Fruit fly (Drosophila melanogaster) whole organism: Measurements from ENCODE around the gene Ptpmeg2.

Experiments used
- CG8478 ChIP-seq: fragments of >200 bp; optimal IDR thresholded peaks from 2 replicates; lab custom pipeline; 2018; ENCODE audit warnings: inconsistent platforms
- Dll ChIP-seq: fragments of >200 bp; optimal IDR thresholded peaks from 2 replicates; lab custom pipeline; 2017
- EcR ChIP-seq, 2 experiments: fragments of >200 bp; optimal IDR thresholded peaks; 2 replicates each; lab custom pipeline; 2017; ENCODE audit warnings: missing biosample characterization in 2 of 2, missing genetic modification characterization in 2 of 2, missing genetic modification reagents in 2 of 2
- pan ChIP-seq: fragments of >200 bp; optimal IDR thresholded peaks from 2 replicates; lab custom pipeline; 2017
- psq ChIP-seq: fragments of >200 bp; optimal IDR thresholded peaks from 2 replicates; lab custom pipeline; 2017
- usp ChIP-seq: fragments of >200 bp; optimal IDR thresholded peaks from 2 replicates; lab custom pipeline; 2017; ENCODE audit warnings: missing biosample characterization, missing genetic modification characterization, mixed read lengths

Ptpmeg2 gene

DNA sequence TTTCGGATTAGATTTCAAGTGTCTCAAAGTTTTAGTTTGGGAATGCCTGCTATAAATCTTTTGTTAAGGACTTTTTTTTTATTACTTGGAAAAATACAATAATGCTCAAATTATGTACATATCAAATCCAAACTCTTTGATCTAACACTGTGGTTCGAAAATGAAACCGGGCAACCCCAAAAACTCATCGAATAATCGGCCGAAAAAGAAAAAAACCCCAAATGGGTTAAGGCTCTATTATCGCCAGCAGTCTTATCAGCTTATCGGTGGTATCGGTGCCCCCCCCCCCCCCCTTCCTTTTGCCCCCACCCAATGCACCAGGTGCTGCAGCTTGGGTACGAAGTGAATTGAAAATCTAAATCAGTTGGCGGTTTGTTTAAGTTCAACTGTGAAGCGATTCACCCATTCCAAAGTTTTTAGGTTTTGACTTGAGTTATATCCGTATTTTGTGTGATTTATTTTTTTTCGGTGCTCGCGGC, 41.3 kb downstream of the Ptpmeg2 start:
- TF ChIP-seq usp (GFP tag; lab: Kevin White, UChicago) (no peak), CG8478 (no peak), EcR (GFP tag; optimal IDR thresholded peaks at IDR 0.05; lab: Kevin White, UChicago) (no peak), Dll (lab: Kevin White, UChicago) (no peak), pan (lab: Kevin White, UChicago) (no peak), psq (no peak)

DNA sequence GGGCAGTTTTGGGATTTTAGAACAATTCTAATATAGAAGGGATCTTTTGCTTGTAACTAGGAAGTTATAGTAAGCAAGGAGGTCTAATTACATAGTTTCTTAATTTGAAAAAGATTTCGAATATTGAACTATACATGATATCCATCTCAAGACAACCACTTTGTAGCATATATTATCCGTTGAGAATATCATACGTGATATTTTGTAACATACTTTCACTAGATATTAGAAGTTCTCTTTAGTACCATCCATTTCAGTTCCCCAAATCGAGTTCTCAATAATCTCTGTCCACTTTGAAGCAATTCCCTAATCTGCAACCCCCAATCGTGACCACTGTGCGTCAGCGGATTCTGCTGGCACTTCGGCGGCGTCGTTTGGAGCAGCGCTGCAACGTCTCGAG, 43.5 kb downstream of the Ptpmeg2 start:
- TF ChIP-seq usp (GFP tag; lab: Kevin White, UChicago) (no peak), psq (no peak), Dll (lab: Kevin White, UChicago) (no peak), pan (lab: Kevin White, UChicago) (no peak), EcR (GFP tag; optimal IDR thresholded peaks at IDR 0.05; lab: Kevin White, UChicago) (no peak), CG8478 (no peak)

DNA sequence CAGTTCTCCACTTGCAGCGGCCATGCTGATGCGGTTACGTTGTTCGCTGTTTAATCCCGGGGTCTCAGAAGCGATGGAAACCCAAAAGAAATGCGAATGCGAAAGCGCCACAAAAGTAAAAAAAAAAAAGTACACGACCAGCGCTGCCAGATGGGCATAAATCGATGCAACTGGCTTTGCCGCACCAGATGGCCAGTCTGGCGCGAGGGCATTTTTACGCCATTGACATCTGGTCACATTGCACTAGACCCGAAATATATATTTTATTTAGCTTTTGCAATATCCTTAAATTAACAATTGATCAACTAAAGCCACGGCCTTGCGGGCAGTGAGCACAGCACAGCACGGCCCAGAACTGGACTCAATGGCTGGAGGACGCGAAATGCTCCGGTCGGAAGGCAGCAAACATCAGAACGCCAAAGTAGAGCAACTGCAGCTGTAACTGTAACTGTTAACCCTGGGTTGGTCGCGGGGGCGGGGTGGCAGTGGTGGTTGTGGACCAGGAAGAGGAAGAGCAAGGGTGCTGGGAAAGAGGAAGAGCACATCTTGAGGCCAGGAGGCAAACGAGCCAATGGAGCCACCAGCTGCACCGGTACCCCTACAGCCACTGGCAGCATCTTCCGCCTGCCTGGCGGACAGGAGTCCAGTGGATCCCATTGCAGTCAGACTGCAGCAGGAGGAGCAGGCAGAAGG, 50.1 kb downstream of the Ptpmeg2 start, which contains the start of the genes LysRS and Hecw:
TSS of gene LysRS (minus strand) at position 158 of the 693 bp plus-strand sequence.
TSS of gene Hecw (plus strand) at position 220 of the 693 bp plus-strand sequence.
- TF ChIP-seq CG8478, result no peak
- no peak for TF ChIP-seq EcR (GFP tag; optimal IDR thresholded peaks at IDR 0.05; lab: Kevin White, UChicago)
- TF ChIP-seq usp (GFP tag; lab: Kevin White, UChicago), result no peak
- TF ChIP-seq pan (lab: Kevin White, UChicago), result no peak

DNA sequence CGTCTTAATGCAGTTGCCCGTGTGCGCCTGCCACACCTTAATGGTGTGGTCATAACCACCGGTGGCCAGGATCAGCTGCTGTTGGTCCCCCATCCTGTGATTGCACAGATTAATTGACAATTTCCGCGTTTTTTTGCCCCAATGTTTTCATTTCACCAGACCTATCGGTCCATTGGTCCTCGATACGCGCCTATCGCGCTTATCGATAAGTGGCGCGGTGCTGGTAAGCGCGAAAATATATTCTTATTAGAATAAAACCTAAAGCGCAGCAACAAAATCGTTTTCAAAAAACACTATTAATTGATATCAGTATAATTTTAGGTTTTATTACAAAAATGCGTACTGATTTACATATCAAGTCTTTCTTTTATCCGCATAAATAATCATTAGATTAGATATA, 53.2 kb downstream of the Ptpmeg2 start, which contains the start of gene Lst8:
TSS of gene Lst8 (minus strand) at position 187 of the 400 bp plus-strand sequence.
- no peak for TF ChIP-seq Dll (lab: Kevin White, UChicago)
- no peak for TF ChIP-seq EcR (GFP tag; optimal IDR thresholded peaks at IDR 0.05; lab: Kevin White, UChicago)
- no peak for TF ChIP-seq CG8478
- no peak for TF ChIP-seq psq
- no peak for TF ChIP-seq usp (GFP tag; lab: Kevin White, UChicago)
- TF ChIP-seq pan (lab: Kevin White, UChicago), result no peak

DNA sequence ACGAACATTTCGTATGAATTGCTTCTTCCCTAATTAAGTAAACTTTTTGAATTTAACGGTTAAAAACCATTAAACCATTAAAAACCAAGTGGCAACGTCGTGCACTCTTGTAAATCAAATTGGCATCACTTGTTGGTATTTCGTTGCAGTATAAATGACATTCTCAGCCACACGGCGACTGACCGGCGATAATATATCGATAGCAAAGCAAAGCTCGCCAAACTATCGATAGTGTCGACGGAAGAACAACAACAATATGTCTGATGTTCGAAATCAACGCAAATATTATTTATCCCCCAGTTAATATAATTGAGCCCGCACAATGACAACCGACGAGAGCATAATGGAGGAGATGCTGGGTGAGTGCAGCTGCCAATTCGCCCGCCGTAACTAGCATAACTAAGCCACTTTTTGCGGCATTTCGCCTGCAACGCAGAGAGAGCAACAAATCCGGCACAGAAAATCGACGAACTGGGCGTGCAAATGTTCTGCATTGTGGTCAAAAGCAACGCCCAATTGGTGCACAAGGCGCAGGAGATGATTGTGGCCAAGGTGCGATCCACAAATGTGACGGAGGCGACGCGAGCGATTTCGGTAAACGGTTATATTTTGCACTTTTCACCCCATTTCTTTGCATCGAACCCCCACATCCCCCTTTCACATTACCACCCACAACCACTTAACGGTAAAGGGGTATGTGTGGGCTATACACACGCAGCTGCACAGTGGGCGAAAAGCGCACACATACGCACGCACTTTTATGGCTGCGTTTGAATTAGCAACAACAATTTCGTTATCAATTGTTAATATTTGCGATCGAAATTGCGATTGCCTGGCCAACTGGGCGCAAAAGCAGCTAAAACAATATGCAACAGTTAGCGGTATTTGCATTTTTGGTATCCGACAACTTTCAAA, 57.9 kb downstream of the Ptpmeg2 start, which contains the start of gene Gga:
TSS of gene Gga (plus strand) at position 213 of the 915 bp plus-strand sequence.
- TF ChIP-seq Dll (lab: Kevin White, UChicago) (no peak), usp (GFP tag; lab: Kevin White, UChicago) (no peak), EcR (GFP tag; optimal IDR thresholded peaks at IDR 0.05; lab: Kevin White, UChicago) (no peak), psq (no peak), pan (lab: Kevin White, UChicago) (no peak), CG8478 (no peak)

DNA sequence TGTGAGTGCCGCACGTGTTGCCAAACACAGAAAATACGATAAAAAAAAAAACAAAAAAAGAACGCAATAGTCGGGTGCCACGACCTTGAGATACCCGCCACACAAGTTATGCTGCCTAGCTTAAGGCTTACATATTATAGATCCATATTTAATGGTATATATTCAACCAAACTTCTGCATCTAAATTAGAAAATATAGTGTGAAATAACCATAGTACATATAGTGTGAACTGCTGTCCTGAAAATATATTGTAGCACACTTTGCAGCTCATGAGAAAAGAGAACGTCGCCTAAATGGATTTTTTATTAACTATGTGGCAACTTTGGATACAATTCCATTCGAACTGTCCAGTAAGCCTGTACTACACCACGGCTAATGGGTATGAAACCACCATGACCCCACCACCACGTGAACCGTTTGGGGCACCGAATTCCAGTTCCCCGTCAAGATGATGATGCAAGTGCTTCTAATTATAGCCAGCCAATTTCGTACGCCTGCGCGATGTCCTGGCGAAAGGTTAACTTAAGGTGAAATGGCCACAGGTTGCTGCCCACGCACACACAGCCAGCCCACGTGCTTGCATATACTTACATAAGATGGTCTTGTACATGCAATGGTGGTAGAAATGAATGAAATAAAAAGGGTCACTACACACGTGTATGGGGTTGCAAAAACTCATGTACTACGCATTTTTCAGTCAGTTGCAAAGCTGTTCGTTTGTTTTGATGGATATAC, 58.7 kb downstream of the Ptpmeg2 start:
- no peak for TF ChIP-seq Dll (lab: Kevin White, UChicago)
- TF ChIP-seq pan (lab: Kevin White, UChicago), result peak; percentile 66

DNA sequence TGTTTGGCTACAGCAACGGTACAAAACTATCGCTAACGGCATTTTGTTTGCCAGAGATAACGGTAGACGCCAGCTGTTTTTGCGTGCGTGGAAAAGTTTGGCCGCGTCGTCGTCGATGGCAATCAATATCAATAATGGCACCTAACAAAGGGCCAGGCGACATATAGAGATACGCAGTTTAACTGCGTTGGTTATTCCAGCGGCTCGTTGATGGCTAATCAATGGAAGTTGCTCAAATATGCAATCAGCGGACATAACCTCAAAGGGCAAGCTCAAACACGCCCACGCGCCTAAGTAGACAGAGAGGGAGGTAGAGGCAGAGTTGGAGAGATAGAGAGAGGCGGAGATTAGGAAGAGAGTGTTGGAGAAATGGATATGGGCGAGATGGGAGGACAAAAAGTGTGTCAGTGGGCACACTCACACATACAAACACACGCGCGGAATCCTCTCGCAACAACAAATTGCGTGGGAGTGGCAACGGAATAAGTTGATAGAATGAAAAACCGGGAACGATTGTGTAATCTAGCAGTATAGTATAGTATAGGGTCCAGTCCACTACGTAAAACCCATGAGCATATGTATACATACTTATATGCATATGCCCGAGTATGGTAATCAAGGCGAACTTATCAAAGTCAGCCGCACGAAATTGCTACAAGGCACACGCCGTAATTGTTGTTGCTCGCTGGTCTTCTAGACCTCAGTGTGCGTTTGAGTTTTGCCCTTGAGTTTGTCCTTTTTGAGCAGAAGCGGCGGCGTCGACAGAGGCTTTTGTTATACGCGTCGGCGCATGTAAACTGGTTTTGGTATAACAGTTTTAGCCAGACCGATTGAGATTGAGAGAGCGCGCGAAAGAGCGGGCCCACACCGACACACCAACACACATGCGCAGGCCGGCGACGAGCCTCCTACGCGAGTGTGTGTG, 59.5 kb downstream of the Ptpmeg2 start:
- TF ChIP-seq Dll (lab: Kevin White, UChicago) (no peak), EcR (GFP tag; optimal IDR thresholded peaks at IDR 0.05; lab: Kevin White, UChicago) (no peak), pan (lab: Kevin White, UChicago) (no peak), usp (GFP tag; lab: Kevin White, UChicago) (no peak), psq (no peak), CG8478 (no peak)

DNA sequence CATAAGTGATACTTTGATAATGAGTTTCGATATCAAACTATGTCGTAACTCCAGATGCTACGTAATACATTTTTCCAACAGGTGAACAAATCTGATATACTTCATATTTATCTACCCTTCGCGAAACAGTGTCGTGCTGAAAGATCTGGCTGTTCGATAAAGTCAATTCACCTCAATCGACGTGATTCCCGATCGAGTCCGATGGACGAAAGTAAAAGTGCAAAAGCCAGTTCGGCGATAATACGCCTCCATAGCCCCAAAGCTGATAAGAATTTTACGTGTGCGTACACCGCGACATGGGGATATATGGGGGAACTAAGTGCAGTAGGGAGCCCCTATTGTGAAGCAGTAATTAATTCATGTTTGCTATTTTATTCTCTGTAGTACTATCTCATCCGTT, 60.8 kb downstream of the Ptpmeg2 start:
- no peak for TF ChIP-seq EcR (GFP tag; optimal IDR thresholded peaks at IDR 0.05; lab: Kevin White, UChicago)
- no peak for TF ChIP-seq Dll (lab: Kevin White, UChicago)
- TF ChIP-seq pan (lab: Kevin White, UChicago), result no peak
- TF ChIP-seq CG8478, result no peak
- TF ChIP-seq usp (GFP tag; lab: Kevin White, UChicago), result no peak
- TF ChIP-seq psq, result no peak

DNA sequence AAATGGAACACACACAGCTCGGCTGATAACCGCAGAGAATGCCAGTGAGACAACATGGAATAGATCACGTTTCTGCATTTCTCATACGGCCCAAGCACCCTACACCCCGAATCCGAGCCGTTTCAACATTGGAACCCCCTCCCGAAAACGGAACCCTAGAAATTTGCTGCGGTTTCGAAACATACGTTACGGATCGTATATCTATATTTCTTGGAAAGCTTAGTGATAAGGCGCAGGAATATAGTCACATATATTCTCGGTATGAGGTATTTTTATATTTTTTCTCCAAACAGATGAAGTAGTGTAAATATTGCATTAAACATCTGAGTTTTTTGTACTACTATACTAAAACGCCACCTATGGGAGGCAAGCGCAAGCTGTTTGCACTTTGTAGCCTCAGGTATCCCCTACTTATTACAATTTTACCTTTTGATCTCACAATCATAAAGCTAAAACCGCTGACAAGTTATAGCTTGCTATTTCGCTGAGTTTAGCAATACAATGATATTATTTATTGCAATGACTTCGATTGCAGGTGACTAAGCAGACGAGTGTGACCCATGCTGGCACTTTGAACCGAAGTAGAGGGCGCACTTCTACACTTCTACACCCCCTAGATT, 63.5 kb downstream of the Ptpmeg2 start:
- no peak for TF ChIP-seq usp (GFP tag; lab: Kevin White, UChicago)
- TF ChIP-seq Dll (lab: Kevin White, UChicago), result no peak
- TF ChIP-seq EcR (GFP tag; optimal IDR thresholded peaks at IDR 0.05; lab: Kevin White, UChicago), result no peak
- TF ChIP-seq CG8478, result no peak
- TF ChIP-seq pan (lab: Kevin White, UChicago), result no peak
- no peak for TF ChIP-seq psq

DNA sequence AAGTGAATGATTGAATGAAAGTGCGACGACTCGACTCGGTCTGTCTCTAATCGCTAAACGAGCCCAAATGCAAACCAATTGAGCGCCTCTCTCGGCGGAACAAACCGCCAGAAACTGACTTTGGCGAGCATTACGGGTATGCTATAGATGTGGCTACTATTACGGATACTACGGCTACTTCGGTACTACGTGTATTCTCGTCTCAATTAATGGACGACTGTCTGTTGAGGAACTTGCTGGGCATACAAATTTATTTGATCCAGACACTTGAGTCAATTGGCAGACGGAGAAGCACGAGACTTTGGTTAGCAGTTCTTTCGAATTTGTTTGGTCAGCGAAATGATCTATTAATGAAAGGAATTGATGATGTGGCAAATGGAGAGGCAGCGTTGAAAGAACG, 64.5 kb downstream of the Ptpmeg2 start:
- TF ChIP-seq usp (GFP tag; lab: Kevin White, UChicago) (no peak), pan (lab: Kevin White, UChicago) (no peak), psq (no peak), Dll (lab: Kevin White, UChicago) (no peak), CG8478 (no peak), EcR (GFP tag; optimal IDR thresholded peaks at IDR 0.05; lab: Kevin White, UChicago) (no peak)
